Comparison of ENCODE assay signal across 2 fruit fly cellular contexts in the genomic region with DNA sequence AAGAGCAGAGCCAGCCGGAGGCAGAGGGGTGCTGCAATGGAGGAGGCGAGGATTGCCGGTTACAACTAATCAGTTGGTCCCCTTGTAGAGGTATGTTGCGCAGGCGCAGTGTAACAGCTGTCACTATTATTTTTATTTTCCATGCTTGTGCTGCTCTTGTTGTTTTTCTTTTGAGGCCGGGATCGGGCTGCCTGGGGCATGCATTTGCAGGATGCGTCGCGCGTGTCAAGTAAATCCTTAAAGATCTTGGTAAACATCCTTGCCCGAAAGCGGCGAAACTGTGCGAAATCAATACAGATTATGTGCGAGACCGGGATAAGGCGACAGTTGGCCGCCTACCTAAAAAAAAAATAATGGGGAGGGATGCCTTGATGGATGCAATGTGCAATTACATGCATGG.
TF ChIP-seq lines count a peak whose summit lies in the region.

No protein-coding gene starts in this region.

- TF ChIP-seq CTCF in whole organism, embryonic (GFP tag; optimal IDR thresholded peaks at IDR 0.05; lab: Kevin White, UChicago), result no peak

TF ChIP-seq in whole organism, embryonic, 481 proteins besides CTCF, POLR2A, EP300 and RAD21 (continues in another document):
- TF ChIP-seq Hmx (GFP tag; optimal IDR thresholded peaks at IDR 0.05; lab: Kevin White, UChicago), result no peak
- no peak for TF ChIP-seq cas (GFP tag; IDR thresholded peaks at IDR 0.05; lab: Robert Waterston, UW)
- no peak for TF ChIP-seq CG32767 (GFP tag; IDR thresholded peaks at IDR 0.05; lab: Robert Waterston, UW)
- TF ChIP-seq ham (GFP tag; IDR thresholded peaks at IDR 0.05; lab: Robert Waterston, UW), result no peak
- TF ChIP-seq Eip74EF (GFP tag; optimal IDR thresholded peaks at IDR 0.05; lab: Kevin White, UChicago), result no peak
- no peak for TF ChIP-seq CG18599 (GFP tag; optimal IDR thresholded peaks at IDR 0.05; lab: Kevin White, UChicago)
- TF ChIP-seq mam (GFP tag; optimal IDR thresholded peaks at IDR 0.05; lab: Kevin White, UChicago), result no peak
- peak; percentile 2 for TF ChIP-seq cad (GFP tag; optimal IDR thresholded peaks at IDR 0.05; lab: Kevin White, UChicago)
- TF ChIP-seq Optix (GFP tag; IDR thresholded peaks at IDR 0.05; lab: Robert Waterston, UW), result no peak
- no peak for TF ChIP-seq p53 (GFP tag; optimal IDR thresholded peaks at IDR 0.05; lab: Kevin White, UChicago)
- TF ChIP-seq NC2β (GFP tag; optimal IDR thresholded peaks at IDR 0.05; lab: Kevin White, UChicago), result no peak
- TF ChIP-seq nerfin-1 (tag; optimal IDR thresholded peaks at IDR 0.05; lab: Kevin White, UChicago), result peak; percentile 39
- peak; percentile 84 for TF ChIP-seq CG15479 (GFP tag; optimal IDR thresholded peaks at IDR 0.05; lab: Kevin White, UChicago)
- TF ChIP-seq trh (GFP tag; optimal IDR thresholded peaks at IDR 0.05; lab: Kevin White, UChicago), result no peak
- no peak for TF ChIP-seq Hey (tag; optimal IDR thresholded peaks at IDR 0.05; lab: Kevin White, UChicago)
- no peak for TF ChIP-seq CG2875 (GFP tag; optimal IDR thresholded peaks at IDR 0.05; lab: Kevin White, UChicago)
- no peak for TF ChIP-seq MBD-R2 (GFP tag; IDR thresholded peaks at IDR 0.05; lab: Robert Waterston, UW)
- TF ChIP-seq Nf-YB (GFP tag; optimal IDR thresholded peaks at IDR 0.05; lab: Kevin White, UChicago), result no peak
- no peak for TF ChIP-seq CG9609 (GFP tag; optimal IDR thresholded peaks at IDR 0.05; lab: Kevin White, UChicago)
- no peak for TF ChIP-seq Oli (tag; optimal IDR thresholded peaks at IDR 0.05; lab: Kevin White, UChicago)
- TF ChIP-seq chm (GFP tag; IDR thresholded peaks at IDR 0.05; lab: Robert Waterston, UW), result no peak
- TF ChIP-seq tll (GFP tag; optimal IDR thresholded peaks at IDR 0.05; lab: Kevin White, UChicago), result peak in 1 of 2 experiments; percentile 28
- TF ChIP-seq sr (GFP tag; IDR thresholded peaks at IDR 0.05; lab: Robert Waterston, UW), result no peak
- TF ChIP-seq Sox102F (GFP tag; optimal IDR thresholded peaks at IDR 0.05; lab: Kevin White, UChicago), result no peak
- no peak for TF ChIP-seq Sin3A (optimal IDR thresholded peaks at IDR 0.05; lab: Kevin White, UChicago)
- TF ChIP-seq CG13123 (GFP tag; optimal IDR thresholded peaks at IDR 0.05; lab: Kevin White, UChicago), result no peak
- no peak for TF ChIP-seq CG31224 (GFP tag; IDR thresholded peaks at IDR 0.05; lab: Robert Waterston, UW)
- no peak for TF ChIP-seq E2f1 (GFP tag; IDR thresholded peaks at IDR 0.05; lab: Robert Waterston, UW)
- TF ChIP-seq Ada2b (GFP tag; IDR thresholded peaks at IDR 0.05; lab: Robert Waterston, UW), result no peak
- no peak for TF ChIP-seq CG11560 (tag; IDR thresholded peaks at IDR 0.05; lab: Robert Waterston, UW)
- TF ChIP-seq Med (GFP tag; lab: Kevin White, UChicago), result no peak
- TF ChIP-seq gt (GFP tag; IDR thresholded peaks at IDR 0.05; lab: Robert Waterston, UW), result peak; percentile 23; the same call in 1 of the 2 replicates
- TF ChIP-seq bowl (GFP tag; IDR thresholded peaks at IDR 0.05; lab: Robert Waterston, UW), result no peak
- no peak for TF ChIP-seq CG10979 (tag; optimal IDR thresholded peaks at IDR 0.05; lab: Kevin White, UChicago)
- TF ChIP-seq run (tag; optimal IDR thresholded peaks at IDR 0.05; lab: Kevin White, UChicago), result no peak
- no peak for TF ChIP-seq HmgD (GFP tag; optimal IDR thresholded peaks at IDR 0.05; lab: Kevin White, UChicago)
- no peak for TF ChIP-seq Dll (GFP tag; IDR thresholded peaks at IDR 0.05; lab: Robert Waterston, UW; ENCODE audit: partially characterized antibody)
- no peak for TF ChIP-seq pb (GFP tag; optimal IDR thresholded peaks at IDR 0.05; lab: Kevin White, UChicago)
- TF ChIP-seq CG15514 (GFP tag; optimal IDR thresholded peaks at IDR 0.05; lab: Kevin White, UChicago), result no peak
- peak; percentile 48 for TF ChIP-seq ac (GFP tag; optimal IDR thresholded peaks at IDR 0.05; lab: Kevin White, UChicago)
- no peak for TF ChIP-seq Ssrp (tag; optimal IDR thresholded peaks at IDR 0.05; lab: Kevin White, UChicago)
- TF ChIP-seq CG17912 (GFP tag; optimal IDR thresholded peaks at IDR 0.05; lab: Kevin White, UChicago), result no peak
- TF ChIP-seq zen (tag; optimal IDR thresholded peaks at IDR 0.05; lab: Kevin White, UChicago), result peak; percentile 25
- TF ChIP-seq ind (GFP tag; optimal IDR thresholded peaks at IDR 0.05; lab: Kevin White, UChicago), result no peak
- peak; percentile 86 for TF ChIP-seq pros (GFP tag; optimal IDR thresholded peaks at IDR 0.05; lab: Kevin White, UChicago)

TF ChIP-seq in whole organism, pupa, 21 proteins besides CTCF, POLR2A, EP300 and RAD21:
- TF ChIP-seq Pif1B (GFP tag; optimal IDR thresholded peaks at IDR 0.05; lab: Kevin White, UChicago) (no peak), rn (GFP tag; IDR thresholded peaks at IDR 0.05; lab: Robert Waterston, UW) (no peak), CG4496 (GFP tag; IDR thresholded peaks at IDR 0.05; lab: Robert Waterston, UW) (no peak), gl (tag; optimal IDR thresholded peaks at IDR 0.05; lab: Kevin White, UChicago) (no peak), CG34367 (tag; optimal IDR thresholded peaks at IDR 0.05; lab: Kevin White, UChicago) (no peak), CG13204 (GFP tag; optimal IDR thresholded peaks at IDR 0.05; lab: Kevin White, UChicago) (peak; percentile 8)
